Worm (Caenorhabditis elegans): ENCODE data around the gene ccep-135.

DNA sequence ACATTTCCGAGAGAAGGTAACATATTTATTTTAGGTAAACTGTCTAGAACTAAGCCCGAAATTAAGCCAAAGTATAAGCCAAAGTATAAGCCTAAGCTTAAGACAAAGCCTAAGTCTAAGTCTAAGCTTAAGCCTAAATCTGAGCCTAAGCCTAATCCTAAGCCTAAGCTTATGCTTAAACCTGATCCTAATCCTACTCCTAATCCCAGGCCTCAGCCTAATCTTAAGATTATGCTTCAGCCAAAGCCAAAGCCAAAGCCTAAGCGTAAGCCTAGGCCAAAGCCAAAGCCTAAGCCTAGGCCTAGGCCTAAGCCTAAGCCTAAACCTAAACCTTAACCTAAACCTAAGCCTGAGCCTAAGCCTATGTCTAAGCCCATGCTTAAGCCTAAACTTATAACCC, 35.8 kb upstream of the ccep-135 start:
- TF ChIP-seq unc-130 (GFP tag; optimal IDR thresholded peaks at IDR 0.05) (no peak), B0035.1 (tag; optimal IDR thresholded peaks at IDR 0.05) (no peak)
